Fruit fly (Drosophila melanogaster) whole organism, embryonic: ENCODE results near the gene CG17744.

Source experiments
- Atf3 ChIP-seq: fragments of 200-800 bp; sonication (Bioruptor generic); optimal IDR thresholded peaks from 3 replicates; lab custom pipeline; 2016; ENCODE audit warnings: missing biosample characterization, missing genetic modification characterization
- Awh ChIP-seq: fragments of 200-800 bp; sonication (Bioruptor generic); IDR thresholded peaks from 2 replicates; pipeline ENCODE4, ENCODE4 v1.3.6; 2022; ENCODE audit warnings: missing biosample characterization, missing genetic modification characterization
- CG11247 ChIP-seq: fragments of 200-800 bp; sonication (Bioruptor generic); IDR thresholded peaks from 2 replicates; pipeline ENCODE4 v1.3.6; 2022; ENCODE audit warnings: missing biosample characterization, missing genetic modification characterization
- CG11723 ChIP-seq: fragments of 200-800 bp; sonication (Bioruptor generic); optimal IDR thresholded peaks from 2 replicates; lab custom pipeline; 2017; ENCODE audit warnings: missing biosample characterization, mild to moderate bottlenecking, missing genetic modification characterization
- CG12219 ChIP-seq: fragments of 200-800 bp; sonication (Bioruptor generic); optimal IDR thresholded peaks from 3 replicates; lab custom pipeline; 2018; ENCODE audit warnings: missing biosample characterization, mild to moderate bottlenecking, missing genetic modification characterization
- CG12769 ChIP-seq: fragments of 200-800 bp; sonication (Bioruptor generic); optimal IDR thresholded peaks from 2 replicates; lab custom pipeline; 2019; ENCODE audit warnings: missing biosample characterization, mild to moderate bottlenecking, missing genetic modification characterization, moderate library complexity
- CG13123 ChIP-seq: fragments of 200-800 bp; sonication (Bioruptor generic); optimal IDR thresholded peaks from 2 replicates; lab custom pipeline; 2016; ENCODE audit warnings: missing biosample characterization, missing genetic modification characterization
- CG14050 ChIP-seq: fragments of 200-800 bp; sonication (Bioruptor generic); IDR thresholded peaks from 3 replicates; pipeline ENCODE4 v1.3.6; 2022; ENCODE audit warnings: missing biosample characterization, missing genetic modification characterization
- CG14710 ChIP-seq: fragments of 200-800 bp; sonication (Bioruptor generic); optimal IDR thresholded peaks from 3 replicates; lab custom pipeline; 2019; ENCODE audit warnings: missing biosample characterization, mild to moderate bottlenecking, missing genetic modification characterization, moderate library complexity
- CG1529 ChIP-seq: fragments of 200-800 bp; sonication (Bioruptor generic); optimal IDR thresholded peaks from 3 replicates; lab custom pipeline; 2018; ENCODE audit warnings: missing biosample characterization, missing genetic modification characterization
- CG17385 ChIP-seq: fragments of 200-800 bp; sonication (Bioruptor generic); optimal IDR thresholded peaks from 3 replicates; lab custom pipeline; 2018; ENCODE audit warnings: missing biosample characterization, mild to moderate bottlenecking, missing genetic modification characterization
- CG17568 ChIP-seq: fragments of 200-800 bp; sonication (Bioruptor generic); optimal IDR thresholded peaks from 2 replicates; lab custom pipeline; 2018; ENCODE audit warnings: missing biosample characterization, mild to moderate bottlenecking, missing genetic modification characterization, moderate library complexity
- CG17612 ChIP-seq: fragments of 200-800 bp; sonication (Bioruptor generic); IDR thresholded peaks from 2 replicates; pipeline ENCODE4 v1.3.6; 2022; ENCODE audit warnings: missing biosample characterization, missing genetic modification characterization
- CG2712 ChIP-seq: fragments of 200-800 bp; optimal IDR thresholded peaks from 3 replicates; lab custom pipeline; 2019; ENCODE audit warnings: missing biosample characterization, mild to moderate bottlenecking, missing genetic modification characterization, moderate library complexity
- CG30020 ChIP-seq: fragments of 200-800 bp; optimal IDR thresholded peaks from 2 replicates; lab custom pipeline; 2019; ENCODE audit warnings: missing biosample characterization, mild to moderate bottlenecking, missing genetic modification characterization, moderate library complexity
- CG32767 ChIP-seq: fragments of 200-800 bp; sonication (Bioruptor generic); IDR thresholded peaks from 2 replicates; pipeline ENCODE4 v1.3.6; 2022; ENCODE audit warnings: missing biosample characterization, missing genetic modification characterization
- CG34376 ChIP-seq: fragments of 200-800 bp; sonication (Bioruptor generic); optimal IDR thresholded peaks from 2 replicates; lab custom pipeline; 2018; ENCODE audit warnings: missing biosample characterization, mild to moderate bottlenecking, missing genetic modification characterization
- CG4404 ChIP-seq: fragments of 200-800 bp; sonication (Bioruptor generic); IDR thresholded peaks from 2 replicates; pipeline ENCODE4 v1.3.6; 2022; ENCODE audit warnings: missing biosample characterization, missing genetic modification characterization
- CG7839 ChIP-seq: fragments of 200-800 bp; sonication (Bioruptor generic); optimal IDR thresholded peaks from 3 replicates; lab custom pipeline; 2018; ENCODE audit warnings: missing biosample characterization, mild to moderate bottlenecking, missing genetic modification characterization, moderate library complexity
- CG7963 ChIP-seq: fragments of 200-800 bp; sonication (Bioruptor generic); IDR thresholded peaks from 3 replicates; pipeline ENCODE4 v1.3.6; 2022; ENCODE audit warnings: missing biosample characterization, missing genetic modification characterization; ENCODE audit not compliant: partially characterized antibody
- CG8290 ChIP-seq, 3 experiments: fragments of 200-800 bp; sonication (Bioruptor generic); optimal IDR thresholded peaks; 2 replicates each; lab custom pipeline; 2016 to 2019; ENCODE audit warnings: missing biosample characterization in 3 of 3, missing genetic modification characterization in 3 of 3, mild to moderate bottlenecking in 2 of 3, moderate library complexity in 1 of 3
- CG9797 ChIP-seq: fragments of 200-800 bp; sonication (Bioruptor generic); optimal IDR thresholded peaks from 3 replicates; lab custom pipeline; 2018; ENCODE audit warnings: missing biosample characterization, mild to moderate bottlenecking, missing genetic modification characterization
- CoRest ChIP-seq: fragments of 200-800 bp; sonication (Bioruptor generic); optimal IDR thresholded peaks from 3 replicates; lab custom pipeline; 2018; ENCODE audit warnings: missing biosample characterization, mild to moderate bottlenecking, missing genetic modification characterization, moderate library complexity
- Doc2 ChIP-seq: fragments of 200-800 bp; sonication (Bioruptor generic); IDR thresholded peaks from 2 replicates; pipeline ENCODE4 v1.3.6; 2022; ENCODE audit warnings: missing biosample characterization, missing genetic modification characterization
- Fer1 ChIP-seq: fragments of 200-800 bp; sonication (Bioruptor generic); optimal IDR thresholded peaks from 2 replicates; lab custom pipeline; 2017; ENCODE audit warnings: missing biosample characterization, mild to moderate bottlenecking, missing genetic modification characterization
- Fer2 ChIP-seq: fragments of 200-800 bp; sonication (Bioruptor generic); optimal IDR thresholded peaks from 2 replicates; lab custom pipeline; 2018; ENCODE audit warnings: missing biosample characterization, mild to moderate bottlenecking, missing genetic modification characterization, moderate library complexity
- Gsc ChIP-seq: fragments of 200-800 bp; sonication (Bioruptor generic); IDR thresholded peaks from 2 replicates; pipeline ENCODE4 v1.3.6; 2022; ENCODE audit warnings: missing biosample characterization, missing genetic modification characterization
- Mad ChIP-seq: fragments of 200-800 bp; sonication (Bioruptor generic); optimal IDR thresholded peaks from 2 replicates; lab custom pipeline; 2016; ENCODE audit warnings: missing biosample characterization, missing genetic modification characterization
- Max ChIP-seq: fragments of 200-800 bp; sonication (Bioruptor generic); optimal IDR thresholded peaks from 2 replicates; lab custom pipeline; 2016; ENCODE audit warnings: missing biosample characterization, mild to moderate bottlenecking, missing genetic modification characterization
- Mes4 ChIP-seq: fragments of 200-800 bp; sonication (Bioruptor generic); optimal IDR thresholded peaks from 2 replicates; lab custom pipeline; 2016; ENCODE audit warnings: missing biosample characterization, missing genetic modification characterization
- Oli ChIP-seq: fragments of 200-800 bp; sonication (Bioruptor generic); optimal IDR thresholded peaks from 2 replicates; lab custom pipeline; 2018; ENCODE audit warnings: missing biosample characterization, mild to moderate bottlenecking, missing genetic modification characterization, moderate library complexity
- TFAM ChIP-seq: fragments of 200-800 bp; sonication (Bioruptor generic); optimal IDR thresholded peaks from 2 replicates; lab custom pipeline; 2017; ENCODE audit warnings: missing biosample characterization, missing genetic modification characterization, inconsistent platforms
- Trl ChIP-seq, 3 experiments: fragments of >200 bp in 2 of 3; fragments of 200-800 bp in 1 of 3; sonication (Bioruptor generic) in 1 of 3; optimal IDR thresholded peaks; 2 replicates in 1 of 3; 3 replicates in 2 of 3; lab custom pipeline; 2016 to 2017; ENCODE audit warnings: missing biosample characterization in 1 of 3, missing genetic modification characterization in 1 of 3
- bbx ChIP-seq: fragments of 200-800 bp; sonication (Bioruptor generic); IDR thresholded peaks from 2 replicates; pipeline ENCODE4 v1.3.6; 2022; ENCODE audit warnings: missing biosample characterization, missing genetic modification characterization; ENCODE audit not compliant: partially characterized antibody
- bcd ChIP-seq: fragments of 200-800 bp; sonication (Bioruptor generic); optimal IDR thresholded peaks from 2 replicates; lab custom pipeline; 2017; ENCODE audit warnings: missing biosample characterization, mild to moderate bottlenecking, missing genetic modification characterization
- cad ChIP-seq: fragments of >200 bp; optimal IDR thresholded peaks from 2 replicates; lab custom pipeline; 2017; ENCODE audit warnings: missing biosample characterization, missing genetic modification characterization
- chm ChIP-seq: fragments of 200-800 bp; sonication (Bioruptor generic); IDR thresholded peaks from 2 replicates; pipeline ENCODE4 v1.3.6; 2022; ENCODE audit warnings: missing biosample characterization, missing genetic modification characterization
- emc ChIP-seq: fragments of 200-800 bp; sonication (Bioruptor generic); optimal IDR thresholded peaks from 2 replicates; lab custom pipeline; 2016; ENCODE audit warnings: missing biosample characterization, missing genetic modification characterization
- gcm ChIP-seq: fragments of 200-800 bp; sonication (Bioruptor generic); optimal IDR thresholded peaks from 2 replicates; lab custom pipeline; 2019; ENCODE audit warnings: missing biosample characterization, mild to moderate bottlenecking, missing genetic modification characterization, moderate library complexity
- h ChIP-seq: fragments of >200 bp; optimal IDR thresholded peaks from 2 replicates; lab custom pipeline; 2017
- nmo ChIP-seq: fragments of 200-800 bp; sonication (Bioruptor generic); optimal IDR thresholded peaks from 2 replicates; lab custom pipeline; 2018; ENCODE audit warnings: missing biosample characterization, mild to moderate bottlenecking, missing genetic modification characterization, moderate library complexity
- schlank ChIP-seq: fragments of 200-800 bp; sonication (Bioruptor generic); optimal IDR thresholded peaks from 2 replicates; lab custom pipeline; 2018; ENCODE audit warnings: missing biosample characterization, mild to moderate bottlenecking, missing genetic modification characterization
- sd ChIP-seq: fragments of 200-800 bp; sonication (Bioruptor generic); optimal IDR thresholded peaks from 3 replicates; lab custom pipeline; 2018; ENCODE audit warnings: missing biosample characterization, mild to moderate bottlenecking, missing genetic modification characterization, moderate library complexity
- stc ChIP-seq: fragments of 200-800 bp; sonication (Bioruptor generic); IDR thresholded peaks from 2 replicates; pipeline ENCODE4 v1.3.6; 2022; ENCODE audit warnings: missing biosample characterization, missing genetic modification characterization
- tna ChIP-seq: fragments of 200-800 bp; sonication (Bioruptor generic); IDR thresholded peaks from 2 replicates; pipeline ENCODE4 v1.3.6; 2022; ENCODE audit warnings: missing biosample characterization, missing genetic modification characterization; ENCODE audit not compliant: partially characterized antibody
- trh ChIP-seq: fragments of 200-800 bp; sonication (Bioruptor generic); optimal IDR thresholded peaks from 2 replicates; lab custom pipeline; 2016; ENCODE audit warnings: missing biosample characterization, missing genetic modification characterization
- ttk ChIP-seq: fragments of 200-800 bp; sonication (Bioruptor generic); IDR thresholded peaks from 2 replicates; pipeline ENCODE4 v2.1.2; 2022; ENCODE audit warnings: missing biosample characterization, missing genetic modification characterization
- unpg ChIP-seq: fragments of 200-800 bp; sonication (Bioruptor generic); optimal IDR thresholded peaks from 3 replicates; lab custom pipeline; 2018; ENCODE audit warnings: missing biosample characterization, mild to moderate bottlenecking, missing genetic modification characterization, moderate library complexity
- usp ChIP-seq: fragments of >200 bp; optimal IDR thresholded peaks from 2 replicates; lab custom pipeline; 2017; ENCODE audit warnings: missing biosample characterization, missing genetic modification characterization

The CG17744 gene

dm6 chr3L:7013568-7014305, 12.9 kb downstream of the CG17744 start (continued):
- TF ChIP-seq trh (GFP tag; lab: Kevin White, UChicago) (no peak), tna (GFP tag; lab: Robert Waterston, UW) (no peak; the same call in 1 of the 2 replicates), CG32767 (GFP tag; lab: Robert Waterston, UW) (peak; percentile 40), gcm (GFP tag; lab: Kevin White, UChicago) (no peak), TFAM (GFP tag; lab: Kevin White, UChicago) (no peak), Awh (GFP tag; lab: Robert Waterston, UW) (peak; percentile 39; the same call in 1 of the 2 replicates), Mad (GFP tag; lab: Kevin White, UChicago) (no peak), CG12769 (tag; lab: Kevin White, UChicago) (peak; percentile 38), CG11247 (GFP tag; lab: Robert Waterston, UW) (peak; percentile 28; the same call in 1 of the 2 replicates), Fer1 (peak; percentile 0), h (lab: Kevin White, UChicago) (no peak), bbx (GFP tag; lab: Robert Waterston, UW) (peak; percentile 49; the same call in 1 of the 2 replicates), ttk (peak; percentile 52), CG2712 (tag; lab: Kevin White, UChicago) (no peak), sd (tag; lab: Kevin White, UChicago) (no peak), CG4404 (GFP tag; lab: Robert Waterston, UW) (no peak), CG8290 (GFP tag; optimal IDR thresholded peaks at IDR 0.05; lab: Kevin White, UChicago) (no peak), CG8290 (tag; optimal IDR thresholded peaks at IDR 0.05; lab: Kevin White, UChicago) (peak in 1 of 2 experiments; percentile 18), nmo (peak; percentile 2), unpg (GFP tag; lab: Kevin White, UChicago) (no peak), CG1529 (no peak), CG7839 (tag; lab: Kevin White, UChicago) (peak; percentile 55), CG34376 (GFP tag; lab: Kevin White, UChicago) (no peak), CG7963 (no peak), Max (GFP tag; lab: Kevin White, UChicago) (no peak), emc (GFP tag; lab: Kevin White, UChicago) (no peak), CG12219 (GFP tag; lab: Kevin White, UChicago) (peak; percentile 42), Doc2 (GFP tag; lab: Robert Waterston, UW) (no peak), CG11723 (GFP tag; lab: Kevin White, UChicago) (no peak), stc (GFP tag; lab: Robert Waterston, UW) (no peak), CG9797 (GFP tag; lab: Kevin White, UChicago) (no peak), Mes4 (GFP tag; lab: Kevin White, UChicago) (no peak), CG17568 (GFP tag; lab: Kevin White, UChicago) (peak; percentile 8), CG17385 (peak; percentile 37), CG14050 (GFP tag; lab: Robert Waterston, UW) (peak; percentile 61), bcd (GFP tag; lab: Kevin White, UChicago) (peak; percentile 38), CoRest (tag; lab: Kevin White, UChicago) (peak; percentile 10), CG30020 (tag; lab: Kevin White, UChicago) (no peak), schlank (tag; lab: Kevin White, UChicago) (no peak), CG14710 (tag; lab: Kevin White, UChicago) (no peak), Fer2 (tag; lab: Kevin White, UChicago) (no peak), Atf3 (no peak), Trl (optimal IDR thresholded peaks at IDR 0.05; lab: Kevin White, UChicago) (peak; percentile 12 to 54), Trl (GFP tag; optimal IDR thresholded peaks at IDR 0.05; lab: Kevin White, UChicago) (no peak), chm (peak; percentile 65; the same call in 1 of the 2 replicates), cad (GFP tag; lab: Kevin White, UChicago) (no peak), Oli (tag; lab: Kevin White, UChicago) (peak; percentile 33), CG17612 (GFP tag; lab: Robert Waterston, UW) (no peak), usp (GFP tag; lab: Kevin White, UChicago) (no peak), Gsc (GFP tag; lab: Robert Waterston, UW) (no peak), CG13123 (GFP tag; lab: Kevin White, UChicago) (no peak)
